Worm (Caenorhabditis elegans) whole organism, L3 larva: ENCODE data around the gene wee-1.3.

Experiments
- aly-2 ChIP-seq: fragments of 150-350 bp; optimal IDR thresholded peaks from 2 replicates; lab custom pipeline; 2014; ENCODE audit warnings: missing biosample characterization, missing genetic modification characterization
- egl-27 ChIP-seq: sonication (generic microtip); optimal IDR thresholded peaks from 4 replicates; lab custom pipeline; 2017; ENCODE audit warnings: missing biosample characterization, missing genetic modification reagents, missing genetic modification characterization
- nhr-11 ChIP-seq: fragments of 150-350 bp; optimal IDR thresholded peaks from 2 replicates; lab custom pipeline; 2014; ENCODE audit warnings: missing biosample characterization, missing genetic modification characterization
- skn-1 ChIP-seq: fragments of 150-350 bp; optimal IDR thresholded peaks from 2 replicates; lab custom pipeline; 2014; ENCODE audit warnings: missing biosample characterization, missing genetic modification characterization

- TF ChIP-seq egl-27 (tag; lab: Kevin White, UChicago) (no peak), skn-1 (no peak), aly-2 (no peak), nhr-11 (tag; lab: Kevin White, UChicago) (no peak)
Measured at ce11 chrII:9665577-9665976, 50.7 kb downstream of the wee-1.3 start, which contains the start of gene ZK1320.5.
